Worm (Caenorhabditis elegans): ENCODE results near the gene T04C9.2.
A peak's percentile ranks its signal among the peaks of the same experiment; 100 is the strongest.

Gene T04C9.2

DNA sequence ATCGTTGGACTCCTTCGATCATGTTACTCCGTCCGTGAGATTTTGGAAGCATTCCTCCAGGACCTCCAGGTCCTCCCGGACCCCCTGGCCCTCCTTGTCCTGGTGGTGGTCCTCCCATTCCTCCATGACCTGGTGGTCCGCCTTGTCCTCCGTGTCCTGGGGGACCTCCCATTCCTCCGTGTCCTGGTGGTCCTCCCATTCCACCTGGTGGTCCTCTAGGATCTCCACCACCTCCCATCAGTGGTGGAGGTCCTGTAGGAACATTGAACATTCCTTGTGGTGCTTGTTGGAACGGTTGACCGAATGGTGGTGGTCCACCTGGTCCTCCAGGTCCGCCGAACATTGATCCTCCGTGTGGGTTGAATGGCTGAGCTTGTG lies 37.8 kb upstream of the T04C9.2 start:
- TF ChIP-seq lin-13 (GFP tag; optimal IDR thresholded peaks at IDR 0.05) (no peak), fos-1 (tag; optimal IDR thresholded peaks at IDR 0.05) (no peak), ceh-82 (tag; optimal IDR thresholded peaks at IDR 0.05) (no peak), elt-3 (tag; optimal IDR thresholded peaks at IDR 0.05) (no peak), ztf-4 (tag; optimal IDR thresholded peaks at IDR 0.05) (no peak), ztf-1 (GFP tag; conservative IDR thresholded peaks at IDR 0.05) (no peak), aly-2 (tag; optimal IDR thresholded peaks at IDR 0.05) (no peak), nhr-10 (tag; optimal IDR thresholded peaks at IDR 0.05) (no peak), sem-4 (tag; optimal IDR thresholded peaks at IDR 0.05) (no peak), blmp-1 (tag; optimal IDR thresholded peaks at IDR 0.05; ENCODE audit: insufficient read depth) (no peak), gmeb-1 (tag; optimal IDR thresholded peaks at IDR 0.05) (no peak), R02D3.7 (tag; optimal IDR thresholded peaks at IDR 0.05) (no peak), sma-9 (GFP tag; optimal IDR thresholded peaks at IDR 0.05) (no peak), sma-9 (tag; optimal IDR thresholded peaks at IDR 0.05) (no peak), skn-1 (tag; optimal IDR thresholded peaks at IDR 0.05) (no peak)

DNA sequence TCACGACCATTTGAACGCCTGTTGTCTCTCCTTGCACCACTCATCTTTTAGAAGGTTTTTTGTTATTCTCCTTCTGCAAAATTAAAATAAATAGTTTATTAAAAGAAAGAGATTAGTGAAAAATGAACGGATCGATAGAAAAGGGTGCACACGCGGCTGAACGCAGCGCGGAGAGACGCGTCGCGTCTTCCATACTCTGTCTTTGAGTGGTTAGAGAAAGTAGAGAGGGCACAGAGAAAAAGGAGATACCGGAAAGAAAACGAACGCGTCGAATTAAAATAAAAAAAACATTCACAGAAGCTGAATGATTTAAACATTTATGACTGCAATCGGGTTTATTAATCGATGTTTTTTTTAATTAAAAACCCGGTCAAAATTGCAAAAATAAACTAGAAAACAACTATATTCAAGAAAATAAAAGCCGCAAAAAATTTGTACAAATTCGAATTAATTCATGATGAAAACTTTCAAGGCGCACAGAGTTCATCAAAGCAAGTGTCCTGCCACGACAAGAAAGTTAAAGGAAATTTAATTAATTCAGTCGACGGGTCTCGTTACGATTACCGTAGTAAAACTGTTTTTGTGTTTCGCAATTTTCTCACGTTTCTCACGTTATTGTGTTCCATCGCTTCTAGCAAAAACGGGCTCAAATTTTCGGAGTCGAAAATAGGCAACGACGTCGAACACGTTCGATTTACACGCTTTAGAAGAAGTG lies 33.4 kb upstream of the T04C9.2 start, which contains the start of the genes nono-1 and nop-1:
Gene nono-1 (minus strand): TSS at position 75 of the 715 bp plus-strand sequence.
Gene nop-1 (plus strand): TSS at position 551 of the 715 bp plus-strand sequence.
- TF ChIP-seq F13H6.1 (tag; optimal IDR thresholded peaks at IDR 0.05) (no peak), unc-62 (GFP tag; optimal IDR thresholded peaks at IDR 0.05) (no peak), snpc-4 (tag; optimal IDR thresholded peaks at IDR 0.05) (no peak), nhr-77 (tag; optimal IDR thresholded peaks at IDR 0.05) (no peak), nhr-11 (tag; optimal IDR thresholded peaks at IDR 0.05) (no peak), skn-1 (tag; optimal IDR thresholded peaks at IDR 0.05) (no peak), nhr-21 (tag; optimal IDR thresholded peaks at IDR 0.05) (no peak), nhr-237 (tag; optimal IDR thresholded peaks at IDR 0.05) (no peak), nhr-23 (tag; optimal IDR thresholded peaks at IDR 0.05) (no peak), mdl-1 (tag; optimal IDR thresholded peaks at IDR 0.05) (no peak), ZK546.5 (tag; optimal IDR thresholded peaks at IDR 0.05) (no peak), nhr-25 (tag; optimal IDR thresholded peaks at IDR 0.05) (no peak), elt-1 (tag; optimal IDR thresholded peaks at IDR 0.05) (no peak), C34F6.9 (tag; optimal IDR thresholded peaks at IDR 0.05) (peak; percentile 58), peb-1 (tag; optimal IDR thresholded peaks at IDR 0.05) (no peak), ztf-4 (tag; optimal IDR thresholded peaks at IDR 0.05) (no peak), lsy-2 (tag; optimal IDR thresholded peaks at IDR 0.05) (peak in 1 of 2 experiments; percentile 37), ztf-11 (tag; optimal IDR thresholded peaks at IDR 0.05) (no peak), mbf-1 (tag; optimal IDR thresholded peaks at IDR 0.05) (no peak), dmd-4 (tag; optimal IDR thresholded peaks at IDR 0.05) (no peak), gmeb-1 (tag; optimal IDR thresholded peaks at IDR 0.05) (no peak), unc-55 (GFP tag; optimal IDR thresholded peaks at IDR 0.05) (peak; percentile 59), Y55F3AM.14 (GFP tag; optimal IDR thresholded peaks at IDR 0.05) (no peak), ceh-82 (tag; optimal IDR thresholded peaks at IDR 0.05) (no peak), aly-2 (tag; optimal IDR thresholded peaks at IDR 0.05) (no peak), ceh-16 (tag; optimal IDR thresholded peaks at IDR 0.05) (no peak), ama-1 (optimal IDR thresholded peaks at IDR 0.05) (peak; percentile 10), lin-13 (GFP tag; optimal IDR thresholded peaks at IDR 0.05) (peak; percentile 5), nhr-6 (tag; optimal IDR thresholded peaks at IDR 0.05) (no peak), zag-1 (tag; optimal IDR thresholded peaks at IDR 0.05) (no peak), alr-1 (tag; optimal IDR thresholded peaks at IDR 0.05) (no peak), R02D3.7 (tag; optimal IDR thresholded peaks at IDR 0.05) (no peak), lin-11 (tag; optimal IDR thresholded peaks at IDR 0.05) (no peak), egl-27 (tag; optimal IDR thresholded peaks at IDR 0.05) (no peak), sem-4 (tag; optimal IDR thresholded peaks at IDR 0.05) (no peak), ztf-1 (GFP tag; conservative IDR thresholded peaks at IDR 0.05) (no peak)

DNA sequence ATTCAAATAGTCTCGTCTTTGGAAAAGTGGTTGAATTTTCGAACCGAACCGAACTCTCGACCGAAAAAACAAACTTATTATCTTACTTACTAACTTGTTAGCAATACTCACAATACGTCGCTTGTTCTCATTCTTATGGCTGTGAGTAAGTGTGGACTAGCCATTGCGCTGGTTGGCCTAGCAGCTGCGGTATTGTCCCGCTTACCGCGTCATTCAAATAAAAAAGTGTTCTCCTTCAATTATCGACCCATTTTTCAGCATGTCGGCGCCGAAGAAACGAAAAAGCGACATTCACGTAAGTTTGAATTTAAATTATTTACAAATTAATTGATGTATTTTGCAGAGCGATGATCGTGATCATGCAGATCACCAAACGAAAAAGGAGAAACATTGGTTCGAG lies 32.6 kb upstream of the T04C9.2 start:
- TF ChIP-seq nhr-129 (tag; optimal IDR thresholded peaks at IDR 0.05) = no peak
- TF ChIP-seq unc-55 (GFP tag; optimal IDR thresholded peaks at IDR 0.05) = peak; percentile 0
- TF ChIP-seq mab-5 (tag; optimal IDR thresholded peaks at IDR 0.05) = no peak
- TF ChIP-seq crh-2 (tag; optimal IDR thresholded peaks at IDR 0.05) = no peak
- no peak for TF ChIP-seq nhr-23 (tag; optimal IDR thresholded peaks at IDR 0.05)
- TF ChIP-seq fos-1 (tag; optimal IDR thresholded peaks at IDR 0.05) = peak; percentile 13
- no peak for TF ChIP-seq C34F6.9 (tag; optimal IDR thresholded peaks at IDR 0.05)
- peak in 1 of 2 experiments; percentile 7 for TF ChIP-seq lsy-2 (tag; optimal IDR thresholded peaks at IDR 0.05)
- no peak for TF ChIP-seq ZK546.5 (tag; optimal IDR thresholded peaks at IDR 0.05)
- no peak for TF ChIP-seq mdl-1 (tag; optimal IDR thresholded peaks at IDR 0.05)
- no peak for TF ChIP-seq sma-3 (GFP tag; optimal IDR thresholded peaks at IDR 0.05)
- TF ChIP-seq R02D3.7 (tag; optimal IDR thresholded peaks at IDR 0.05) = no peak
- no peak for TF ChIP-seq unc-39 (tag; optimal IDR thresholded peaks at IDR 0.05)
- no peak for TF ChIP-seq nhr-11 (tag; optimal IDR thresholded peaks at IDR 0.05)
- no peak for TF ChIP-seq ztf-4 (tag; optimal IDR thresholded peaks at IDR 0.05)
- TF ChIP-seq nhr-77 (tag; optimal IDR thresholded peaks at IDR 0.05) = no peak
- TF ChIP-seq lin-39 (tag; optimal IDR thresholded peaks at IDR 0.05) = no peak

All from whole organism, L2 larva.